Fruit fly (Drosophila melanogaster): ENCODE measurements around the gene Atg3.

Gene Atg3

dm6 chr3L:18760421-18761045 is 12.0 kb downstream of the Atg3 start:
- TF ChIP-seq Ravus (GFP tag; IDR thresholded peaks at IDR 0.05) (no peak), CG2678 (tag; optimal IDR thresholded peaks at IDR 0.05) (no peak), slp2 (GFP tag; optimal IDR thresholded peaks at IDR 0.05) (no peak), kah (GFP tag; optimal IDR thresholded peaks at IDR 0.05) (no peak), vvl (GFP tag; IDR thresholded peaks at IDR 0.05) (peak; percentile 30; the same call in 1 of the 2 replicates), Neu2 (GFP tag; optimal IDR thresholded peaks at IDR 0.05; ENCODE audit: borderline replicate concordance) (no peak), E2f2 (GFP tag; IDR thresholded peaks at IDR 0.05) (peak; percentile 26; the same call in 1 of the 2 replicates), Hr78 (GFP tag; optimal IDR thresholded peaks at IDR 0.05) (no peak), CG3838 (GFP tag; optimal IDR thresholded peaks at IDR 0.05) (no peak), CG14965 (GFP tag; optimal IDR thresholded peaks at IDR 0.05; ENCODE audit: borderline replicate concordance) (no peak), Mad (GFP tag; optimal IDR thresholded peaks at IDR 0.05) (no peak), pan (optimal IDR thresholded peaks at IDR 0.05) (no peak), pan (GFP tag; optimal IDR thresholded peaks at IDR 0.05 in 1 of 2, IDR thresholded peaks at IDR 0.05 in 1 of 2) (peak in 1 of 2 experiments; percentile 8), insv (GFP tag; optimal IDR thresholded peaks at IDR 0.05) (no peak), Opbp (GFP tag; IDR thresholded peaks at IDR 0.05; ENCODE audit: partially characterized antibody) (no peak), toy (GFP tag; IDR thresholded peaks at IDR 0.05) (no peak), pnt (GFP tag; optimal IDR thresholded peaks at IDR 0.05) (no peak), CG9932 (GFP tag; IDR thresholded peaks at IDR 0.05) (no peak), Lpt (GFP tag; optimal IDR thresholded peaks at IDR 0.05) (no peak), sens (GFP tag) (peak; percentile 79), CG31224 (GFP tag; IDR thresholded peaks at IDR 0.05) (no peak), slbo (GFP tag; IDR thresholded peaks at IDR 0.05) (no peak), Sry-β (GFP tag; optimal IDR thresholded peaks at IDR 0.05) (no peak), Adf1 (GFP tag; IDR thresholded peaks at IDR 0.05) (peak; percentile 91), klu (GFP tag; IDR thresholded peaks at IDR 0.05) (no peak), hth (optimal IDR thresholded peaks at IDR 0.05) (no peak), Bdp1 (GFP tag; optimal IDR thresholded peaks at IDR 0.05) (no peak), CG6654 (GFP tag; optimal IDR thresholded peaks at IDR 0.05) (no peak), Fer3 (tag; optimal IDR thresholded peaks at IDR 0.05) (no peak), CG17361 (GFP tag; IDR thresholded peaks at IDR 0.05) (no peak), cato (GFP tag; optimal IDR thresholded peaks at IDR 0.05; ENCODE audit: borderline replicate concordance) (no peak), CG11504 (tag; optimal IDR thresholded peaks at IDR 0.05) (no peak), CG32532 (GFP tag; IDR thresholded peaks at IDR 0.05) (no peak), cad (GFP tag; optimal IDR thresholded peaks at IDR 0.05) (no peak), CG1529 (GFP tag; optimal IDR thresholded peaks at IDR 0.05) (no peak), CG11398 (GFP tag; optimal IDR thresholded peaks at IDR 0.05) (no peak), crol (GFP tag; IDR thresholded peaks at IDR 0.05) (peak; percentile 86), CG1832 (GFP tag; optimal IDR thresholded peaks at IDR 0.05) (no peak), Oli (tag; optimal IDR thresholded peaks at IDR 0.05) (no peak), pita (GFP tag; optimal IDR thresholded peaks at IDR 0.05) (no peak), CG10565 (GFP tag; optimal IDR thresholded peaks at IDR 0.05) (no peak), z (GFP tag; IDR thresholded peaks at IDR 0.05) (0 out of 3 replicates have a peak, but pooled peaks have one; percentile 53), Trl (optimal IDR thresholded peaks at IDR 0.05) (peak; percentile 38 to 57), Trl (GFP tag; optimal IDR thresholded peaks at IDR 0.05) (no peak), cg (GFP tag; optimal IDR thresholded peaks at IDR 0.05) (peak; percentile 47), Lim3 (GFP tag; IDR thresholded peaks at IDR 0.05) (no peak), tx (GFP tag; optimal IDR thresholded peaks at IDR 0.05) (no peak), CG14860 (GFP tag; IDR thresholded peaks at IDR 0.05; ENCODE audit: partially characterized antibody) (no peak), chif (GFP tag; optimal IDR thresholded peaks at IDR 0.05) (no peak), CG17186 (GFP tag; optimal IDR thresholded peaks at IDR 0.05) (no peak), CG10979 (tag; optimal IDR thresholded peaks at IDR 0.05) (no peak), CG6813 (GFP tag; optimal IDR thresholded peaks at IDR 0.05) (no peak)

Measured in whole organism, embryonic.